Worm (Caenorhabditis elegans) whole organism, young adult: ENCODE results near the gene R05H5.7.

ENCODE experiments used
- B0261.1 ChIP-seq: sonication (generic microtip); optimal IDR thresholded peaks from 2 replicates; lab custom pipeline; 2016; ENCODE audit warnings: mild to moderate bottlenecking, missing genetic modification characterization, moderate library complexity, missing compliant biosample characterization
- B0336.3 ChIP-seq: fragments of 200-800 bp; sonication (Bioruptor generic); IDR thresholded peaks from 2 replicates; pipeline ENCODE4 v1.3.6; 2022; ENCODE audit warnings: missing genetic modification characterization, missing compliant biosample characterization
- F10E7.11 ChIP-seq: sonication (generic microtip); optimal IDR thresholded peaks from 2 replicates; lab custom pipeline; 2017; ENCODE audit warnings: mild to moderate bottlenecking, missing genetic modification characterization, moderate library complexity, missing compliant biosample characterization
- F22D6.2 ChIP-seq: sonication (generic microtip); optimal IDR thresholded peaks from 2 replicates; lab custom pipeline; 2016; ENCODE audit warnings: mild to moderate bottlenecking, missing genetic modification characterization, missing compliant biosample characterization
- F33H1.4 ChIP-seq: fragments of 200-800 bp; sonication (Bioruptor generic); IDR thresholded peaks from 2 replicates; pipeline ENCODE4 v1.3.6; 2022; ENCODE audit warnings: missing genetic modification reagents, missing genetic modification characterization, missing compliant biosample characterization
- F39B2.1 ChIP-seq: fragments of 200-800 bp; sonication (Bioruptor generic); IDR thresholded peaks from 2 replicates; pipeline ENCODE4 v1.3.6; 2022; ENCODE audit warnings: missing genetic modification reagents, missing genetic modification characterization, missing compliant biosample characterization
- F57A8.1 ChIP-seq: fragments of 200-800 bp; sonication (Bioruptor generic); optimal IDR thresholded peaks from 2 replicates; lab custom pipeline; 2018; ENCODE audit warnings: mild to moderate bottlenecking, missing genetic modification characterization, moderate library complexity, missing compliant biosample characterization
- K11D2.4 ChIP-seq: fragments of 200-800 bp; sonication (Bioruptor generic); IDR thresholded peaks from 2 replicates; pipeline ENCODE4 v1.3.6; 2022; ENCODE audit warnings: missing genetic modification reagents, missing genetic modification characterization, missing compliant biosample characterization
- K12H6.12 ChIP-seq: fragments of 200-800 bp; sonication (Bioruptor generic); optimal IDR thresholded peaks from 2 replicates; lab custom pipeline; 2018; ENCODE audit warnings: mild to moderate bottlenecking, missing genetic modification characterization, missing compliant biosample characterization
- Y53F4B.3 ChIP-seq: fragments of 200-800 bp; sonication (Bioruptor generic); IDR thresholded peaks from 2 replicates; pipeline ENCODE4 v1.3.6; 2022; ENCODE audit warnings: missing genetic modification reagents, missing genetic modification characterization, missing compliant biosample characterization
- Y79H2A.3 ChIP-seq: fragments of 200-800 bp; sonication (Bioruptor generic); conservative IDR thresholded peaks from 2 replicates; pipeline ENCODE4 v1.3.6; 2022; ENCODE audit warnings: missing genetic modification reagents, missing genetic modification characterization, missing compliant biosample characterization
- Y95B8A.8 ChIP-seq: fragments of 200-800 bp; sonication (Bioruptor generic); IDR thresholded peaks from 2 replicates; pipeline ENCODE4 v1.3.6; 2022; ENCODE audit warnings: missing genetic modification reagents, missing genetic modification characterization, missing compliant biosample characterization
- aptf-3 ChIP-seq: fragments of 200-800 bp; sonication (Bioruptor generic); IDR thresholded peaks from 2 replicates; pipeline ENCODE4 v1.3.6; 2022; ENCODE audit warnings: missing genetic modification characterization, missing compliant biosample characterization
- atf-7 ChIP-seq: sonication (generic microtip); optimal IDR thresholded peaks from 2 replicates; lab custom pipeline; 2017; ENCODE audit warnings: mild to moderate bottlenecking, missing genetic modification characterization, missing compliant biosample characterization
- attf-6 ChIP-seq: fragments of 200-800 bp; sonication (Bioruptor generic); IDR thresholded peaks from 2 replicates; pipeline ENCODE4 v1.3.6; 2022; ENCODE audit warnings: missing genetic modification reagents, missing genetic modification characterization, missing compliant biosample characterization
- cebp-2 ChIP-seq: fragments of 200-800 bp; sonication (Bioruptor generic); IDR thresholded peaks from 2 replicates; pipeline ENCODE4 v1.3.6; 2022; ENCODE audit warnings: missing genetic modification characterization, missing compliant biosample characterization
- die-1 ChIP-seq: sonication (generic microtip); optimal IDR thresholded peaks from 2 replicates; lab custom pipeline; 2016; ENCODE audit warnings: missing genotype, mild to moderate bottlenecking, missing genetic modification characterization, missing compliant biosample characterization
- dpff-1 ChIP-seq: sonication (generic microtip); optimal IDR thresholded peaks from 2 replicates; lab custom pipeline; 2017; ENCODE audit warnings: mild to moderate bottlenecking, missing genetic modification characterization, missing compliant biosample characterization
- efl-1 ChIP-seq: fragments of 150-350 bp; optimal IDR thresholded peaks from 2 replicates; lab custom pipeline; 2014; ENCODE audit warnings: missing biosample characterization, missing genetic modification reagents, missing genetic modification characterization
- egl-44 ChIP-seq: fragments of 200-800 bp; sonication (Bioruptor generic); IDR thresholded peaks from 2 replicates; pipeline ENCODE4 v1.3.6; 2022; ENCODE audit warnings: missing genetic modification reagents, missing genetic modification characterization, missing compliant biosample characterization
- egrh-3 ChIP-seq: fragments of 200-800 bp; sonication (Bioruptor generic); IDR thresholded peaks from 2 replicates; pipeline ENCODE4 v1.3.6; 2022; ENCODE audit warnings: missing genetic modification reagents, missing genetic modification characterization, missing compliant biosample characterization
- ekl-4 ChIP-seq: fragments of 200-800 bp; sonication (Bioruptor generic); IDR thresholded peaks from 2 replicates; pipeline ENCODE4 v1.3.6; 2022; ENCODE audit warnings: missing genetic modification reagents, missing genetic modification characterization, missing compliant biosample characterization
- ets-4 ChIP-seq: fragments of 200-800 bp; sonication (Bioruptor generic); optimal IDR thresholded peaks from 2 replicates; lab custom pipeline; 2018; ENCODE audit warnings: mild to moderate bottlenecking, missing genetic modification characterization, missing compliant biosample characterization
- fkh-3 ChIP-seq: sonication (generic microtip); optimal IDR thresholded peaks from 2 replicates; lab custom pipeline; 2016; ENCODE audit warnings: mild to moderate bottlenecking, missing genetic modification characterization, missing compliant biosample characterization
- hmg-1.2 ChIP-seq: fragments of 200-800 bp; sonication (Bioruptor generic); IDR thresholded peaks from 2 replicates; pipeline ENCODE4 v1.3.6; 2022; ENCODE audit warnings: missing genetic modification reagents, missing genetic modification characterization, missing compliant biosample characterization
- hsf-1 ChIP-seq: fragments of 200-800 bp; sonication (Bioruptor generic); IDR thresholded peaks from 2 replicates; pipeline ENCODE4 v1.3.6; 2022; ENCODE audit warnings: missing genetic modification reagents, missing genetic modification characterization, missing compliant biosample characterization
- let-526 ChIP-seq: fragments of 200-800 bp; sonication (Bioruptor generic); IDR thresholded peaks from 2 replicates; pipeline ENCODE4 v1.3.6; 2022; ENCODE audit warnings: missing genetic modification reagents, missing genetic modification characterization, missing compliant biosample characterization
- let-607 ChIP-seq, 2 experiments: fragments of 200-800 bp in 1 of 2; sonication (Bioruptor generic) in 1 of 2; sonication (generic microtip) in 1 of 2; optimal IDR thresholded peaks; 2 replicates each; lab custom pipeline; 2016 to 2018; ENCODE audit warnings: mild to moderate bottlenecking in 2 of 2, missing compliant biosample characterization in 2 of 2, missing genetic modification characterization in 2 of 2, moderate library complexity in 2 of 2, missing genotype in 1 of 2
- madf-10 ChIP-seq: sonication (generic microtip); optimal IDR thresholded peaks from 2 replicates; lab custom pipeline; 2016; ENCODE audit warnings: mild to moderate bottlenecking, missing genetic modification characterization, missing compliant biosample characterization
- madf-3 ChIP-seq: fragments of 200-800 bp; sonication (Bioruptor generic); IDR thresholded peaks from 2 replicates; pipeline ENCODE4 v1.3.6; 2022; ENCODE audit warnings: missing genetic modification reagents, missing genetic modification characterization, missing compliant biosample characterization
- madf-6 ChIP-seq: fragments of 200-800 bp; sonication (Bioruptor generic); IDR thresholded peaks from 2 replicates; pipeline ENCODE4 v1.3.6; 2022; ENCODE audit warnings: missing genetic modification reagents, missing genetic modification characterization, missing compliant biosample characterization
- mes-4 ChIP-seq: sonication (generic microtip); optimal IDR thresholded peaks from 2 replicates; lab custom pipeline; 2016; ENCODE audit warnings: missing genotype, missing genetic modification characterization, missing compliant biosample characterization
- nfyb-1 ChIP-seq: fragments of 200-800 bp; sonication (Bioruptor generic); IDR thresholded peaks from 2 replicates; pipeline ENCODE4 v1.3.6; 2022; ENCODE audit warnings: missing genetic modification reagents, missing genetic modification characterization, missing compliant biosample characterization
- nhr-179 ChIP-seq: sonication (generic microtip); optimal IDR thresholded peaks from 2 replicates; lab custom pipeline; 2016; ENCODE audit warnings: mild to moderate bottlenecking, missing genetic modification characterization, missing compliant biosample characterization
- nhr-80 ChIP-seq: sonication (generic microtip); optimal IDR thresholded peaks from 2 replicates; lab custom pipeline; 2016; ENCODE audit warnings: missing genetic modification characterization, missing compliant biosample characterization
- repo-1 ChIP-seq: sonication (generic microtip); optimal IDR thresholded peaks from 2 replicates; lab custom pipeline; 2017; ENCODE audit warnings: mild to moderate bottlenecking, missing genetic modification characterization, missing compliant biosample characterization
- rpc-1 ChIP-seq, 2 experiments: fragments of 150-350 bp in 1 of 2; sonication (generic microtip) in 1 of 2; optimal IDR thresholded peaks; 2 replicates each; lab custom pipeline; 2014 to 2018; ENCODE audit warnings: missing biosample characterization in 1 of 2, missing genetic modification characterization in 1 of 2, missing genetic modification reagents in 1 of 2, missing genotype in 1 of 2
- snpc-1.3 ChIP-seq: sonication (generic microtip); optimal IDR thresholded peaks from 2 replicates; lab custom pipeline; 2017; ENCODE audit warnings: missing genetic modification characterization, mild to moderate bottlenecking, missing compliant biosample characterization, antibody characterized with exemption, moderate library complexity, missing genotype, missing genetic modification reagents; ENCODE audit not compliant: insufficient read depth
- snpc-4 ChIP-seq, 5 experiments: fragments of 150-350 bp in 1 of 5; sonication (generic microtip) in 4 of 5; optimal IDR thresholded peaks; 2 replicates each; lab custom pipeline; 2014 to 2018; ENCODE audit warnings: missing genetic modification characterization in 5 of 5, missing biosample characterization in 3 of 5, antibody characterized with exemption in 2 of 5, mild to moderate bottlenecking in 2 of 5, missing compliant biosample characterization in 2 of 5, missing genotype in 2 of 5, moderate library complexity in 2 of 5, missing genetic modification reagents in 1 of 5
- somi-1 ChIP-seq: fragments of 200-800 bp; sonication (Bioruptor generic); optimal IDR thresholded peaks from 2 replicates; lab custom pipeline; 2018; ENCODE audit warnings: mild to moderate bottlenecking, missing genetic modification characterization, missing compliant biosample characterization
- zfh-2 ChIP-seq: fragments of 200-800 bp; sonication (Bioruptor generic); conservative IDR thresholded peaks from 2 replicates; pipeline ENCODE4 v1.3.6; 2022; ENCODE audit warnings: missing genetic modification reagents, missing genetic modification characterization, missing compliant biosample characterization
- ztf-18 ChIP-seq: sonication (generic microtip); optimal IDR thresholded peaks from 2 replicates; lab custom pipeline; 2016; ENCODE audit warnings: missing genotype, mild to moderate bottlenecking, missing genetic modification characterization, missing compliant biosample characterization
- ztf-25 ChIP-seq: fragments of 200-800 bp; sonication (Bioruptor generic); IDR thresholded peaks from 2 replicates; pipeline ENCODE4 v1.3.6; 2022; ENCODE audit warnings: missing genetic modification reagents, missing genetic modification characterization, missing compliant biosample characterization
- ztf-26 ChIP-seq: sonication (generic microtip); optimal IDR thresholded peaks from 2 replicates; lab custom pipeline; 2017; ENCODE audit warnings: missing genetic modification characterization, missing compliant biosample characterization
- ztf-28 ChIP-seq: fragments of 200-800 bp; sonication (Bioruptor generic); IDR thresholded peaks from 2 replicates; pipeline ENCODE4 v1.3.6; 2022; ENCODE audit warnings: missing genetic modification reagents, missing genetic modification characterization, missing compliant biosample characterization
- ztf-6 ChIP-seq: fragments of 200-800 bp; sonication (Bioruptor generic); IDR thresholded peaks from 2 replicates; pipeline ENCODE4 v1.3.6; 2022; ENCODE audit warnings: missing genetic modification reagents, missing genetic modification characterization, missing compliant biosample characterization

The R05H5.7 gene

ce11 chrII:10168905-10169782 lies 23.2 kb upstream of the R05H5.7 start, which contains the start of gene daf-19:
daf-19 (minus strand) TSS chrII:10169346.
- TF ChIP-seq ztf-26 (tag; lab: Kevin White, UChicago): peak; percentile 6
- TF ChIP-seq ets-4 (GFP tag; lab: Kevin White, UChicago): no peak
- peak; percentile 35 for TF ChIP-seq K12H6.12 (tag; lab: Kevin White, UChicago)
- TF ChIP-seq Y95B8A.8 (GFP tag; lab: Robert Waterston, UW): no peak
- TF ChIP-seq F22D6.2 (tag; lab: Kevin White, UChicago): no peak
- TF ChIP-seq repo-1 (tag; lab: Kevin White, UChicago): no peak
- peak in 1 of 2 experiments; percentile 4 for TF ChIP-seq let-607 (tag; optimal IDR thresholded peaks at IDR 0.05; lab: Kevin White, UChicago)
- no peak for TF ChIP-seq Y53F4B.3 (GFP tag; lab: Robert Waterston, UW)
- TF ChIP-seq nfyb-1: peak; percentile 79
- no peak for TF ChIP-seq ztf-25 (GFP tag; lab: Robert Waterston, UW)
- no peak for TF ChIP-seq madf-3 (GFP tag; lab: Robert Waterston, UW)
- TF ChIP-seq F57A8.1 (GFP tag; lab: Kevin White, UChicago): no peak
- TF ChIP-seq Y79H2A.3 (GFP tag; lab: Robert Waterston, UW): no peak
- peak; percentile 4 for TF ChIP-seq madf-10
- no peak for TF ChIP-seq cebp-2
- TF ChIP-seq nhr-179 (tag; lab: Kevin White, UChicago): no peak
- TF ChIP-seq dpff-1: no peak
- no peak for TF ChIP-seq B0261.1
- peak; percentile 64; the same call in 1 of the 2 replicates for TF ChIP-seq hmg-1.2 (GFP tag; lab: Robert Waterston, UW)
- TF ChIP-seq fkh-3: no peak
- TF ChIP-seq attf-6: no peak
- 0 out of 2 replicates have a peak, but pooled peaks have one; percentile 31 for TF ChIP-seq K11D2.4 (GFP tag; lab: Robert Waterston, UW)
- no peak for TF ChIP-seq aptf-3 (GFP tag; lab: Robert Waterston, UW)
- TF ChIP-seq F39B2.1 (GFP tag; lab: Robert Waterston, UW): no peak
- peak; percentile 12 for TF ChIP-seq ztf-18
- no peak for TF ChIP-seq snpc-4 (GFP tag; optimal IDR thresholded peaks at IDR 0.05; lab: Kevin White, UChicago)
- TF ChIP-seq snpc-4 (tag; optimal IDR thresholded peaks at IDR 0.05; lab: Kevin White, UChicago): peak in 1 of 4 experiments; percentile 17
- peak; percentile 45 for TF ChIP-seq egrh-3 (GFP tag; lab: Robert Waterston, UW)
- TF ChIP-seq somi-1 (GFP tag; lab: Kevin White, UChicago): no peak
- no peak for TF ChIP-seq F33H1.4 (GFP tag; lab: Robert Waterston, UW)
- no peak for TF ChIP-seq hsf-1 (GFP tag; lab: Robert Waterston, UW)
- TF ChIP-seq die-1 (tag; lab: Kevin White, UChicago): peak; percentile 42
- TF ChIP-seq nhr-80 (tag; lab: Kevin White, UChicago): peak; percentile 35
- TF ChIP-seq egl-44 (GFP tag; lab: Robert Waterston, UW): no peak
- TF ChIP-seq ztf-6 (GFP tag; lab: Robert Waterston, UW): no peak
- peak; percentile 4 for TF ChIP-seq atf-7 (tag; lab: Kevin White, UChicago)
- peak; percentile 70 for TF ChIP-seq zfh-2 (GFP tag; lab: Robert Waterston, UW)
- 0 out of 2 replicates have a peak, but pooled peaks have one; percentile 33 for TF ChIP-seq ekl-4 (GFP tag; lab: Robert Waterston, UW)
- no peak for TF ChIP-seq efl-1 (GFP tag; lab: Kevin White, UChicago)
- TF ChIP-seq mes-4 (tag; lab: Kevin White, UChicago): no peak
- no peak for TF ChIP-seq F10E7.11 (tag; lab: Kevin White, UChicago)
- peak; percentile 23; the same call in 1 of the 2 replicates for TF ChIP-seq madf-6 (GFP tag; lab: Robert Waterston, UW)
- no peak for TF ChIP-seq snpc-1.3 (tag; lab: Kevin White, UChicago)
- no peak for TF ChIP-seq rpc-1 (optimal IDR thresholded peaks at IDR 0.05; lab: Kevin White, UChicago)
- TF ChIP-seq rpc-1 (tag; optimal IDR thresholded peaks at IDR 0.05; lab: Kevin White, UChicago): no peak
- no peak for TF ChIP-seq let-526 (GFP tag; lab: Robert Waterston, UW)
- TF ChIP-seq B0336.3 (GFP tag; lab: Robert Waterston, UW): 0 out of 2 replicates have a peak, but pooled peaks have one; percentile 21
- TF ChIP-seq ztf-28 (GFP tag; lab: Robert Waterston, UW): no peak
